Fruit fly (Drosophila melanogaster) whole organism, embryonic: Measurements from ENCODE around the gene cindr.

Experiments used
- Adf1 ChIP-seq: fragments of 200-800 bp; sonication (Bioruptor generic); IDR thresholded peaks from 2 replicates; pipeline ENCODE4 v1.3.6; 2022; ENCODE audit warnings: missing biosample characterization, missing genetic modification characterization
- Aef1 ChIP-seq: fragments of 200-800 bp; sonication (Bioruptor generic); IDR thresholded peaks from 3 replicates; pipeline ENCODE4 v1.3.6; 2022; ENCODE audit warnings: missing biosample characterization, missing genetic modification characterization
- B-H2 ChIP-seq: fragments of 200-800 bp; sonication (Bioruptor generic); optimal IDR thresholded peaks from 2 replicates; lab custom pipeline; 2018; ENCODE audit warnings: missing biosample characterization, mild to moderate bottlenecking, missing genetic modification characterization
- CG1024 ChIP-seq: fragments of 200-800 bp; sonication (Bioruptor generic); IDR thresholded peaks from 2 replicates; pipeline ENCODE4 v1.3.6; 2022; ENCODE audit warnings: missing biosample characterization, missing genetic modification characterization
- CG10462 ChIP-seq: fragments of 200-800 bp; sonication (Bioruptor generic); optimal IDR thresholded peaks from 2 replicates; lab custom pipeline; 2016; ENCODE audit warnings: missing biosample characterization, missing genetic modification characterization
- CG13775 ChIP-seq: fragments of 200-800 bp; sonication (Bioruptor generic); optimal IDR thresholded peaks from 3 replicates; lab custom pipeline; 2017; ENCODE audit warnings: missing biosample characterization, mild to moderate bottlenecking, missing genetic modification characterization
- CG13894 ChIP-seq: fragments of 200-800 bp; sonication (Bioruptor generic); optimal IDR thresholded peaks from 3 replicates; lab custom pipeline; 2018; ENCODE audit warnings: missing biosample characterization, mild to moderate bottlenecking, missing genetic modification characterization, moderate library complexity
- CG16813 ChIP-seq: fragments of 200-800 bp; sonication (Bioruptor generic); IDR thresholded peaks from 3 replicates; pipeline ENCODE4 v1.3.6; 2022; ENCODE audit warnings: missing biosample characterization, missing genetic modification characterization; ENCODE audit not compliant: partially characterized antibody
- CG1832 ChIP-seq: fragments of 200-800 bp; sonication (Bioruptor generic); optimal IDR thresholded peaks from 2 replicates; lab custom pipeline; 2017; ENCODE audit warnings: missing biosample characterization, mild to moderate bottlenecking, missing genetic modification characterization, inconsistent platforms
- CG2199 ChIP-seq: fragments of 200-800 bp; sonication (Bioruptor generic); IDR thresholded peaks from 3 replicates; pipeline ENCODE4 v1.3.6; 2022; ENCODE audit warnings: missing biosample characterization, missing genetic modification characterization
- CG2202 ChIP-seq: fragments of 200-800 bp; sonication (Bioruptor generic); optimal IDR thresholded peaks from 2 replicates; lab custom pipeline; 2018; ENCODE audit warnings: missing biosample characterization, mild to moderate bottlenecking, missing genetic modification characterization
- CG2889 ChIP-seq: fragments of 200-800 bp; sonication (Bioruptor generic); IDR thresholded peaks from 3 replicates; pipeline ENCODE4 v1.3.6; 2022; ENCODE audit warnings: missing biosample characterization, missing genetic modification characterization
- CG4730 ChIP-seq: fragments of 200-800 bp; sonication (Bioruptor generic); IDR thresholded peaks from 2 replicates; pipeline ENCODE4 v1.3.6; 2022; ENCODE audit warnings: missing biosample characterization, missing genetic modification characterization
- CG7271 ChIP-seq: fragments of 200-800 bp; sonication (Bioruptor generic); optimal IDR thresholded peaks from 2 replicates; lab custom pipeline; 2018; ENCODE audit warnings: missing biosample characterization, mild to moderate bottlenecking, missing genetic modification characterization, moderate library complexity
- CG7839 ChIP-seq: fragments of 200-800 bp; sonication (Bioruptor generic); optimal IDR thresholded peaks from 3 replicates; lab custom pipeline; 2018; ENCODE audit warnings: missing biosample characterization, mild to moderate bottlenecking, missing genetic modification characterization, moderate library complexity
- CG7987 ChIP-seq: fragments of 200-800 bp; sonication (Bioruptor generic); optimal IDR thresholded peaks from 2 replicates; lab custom pipeline; 2018; ENCODE audit warnings: missing biosample characterization, mild to moderate bottlenecking, missing genetic modification characterization, moderate library complexity
- CG8388 ChIP-seq: fragments of 200-800 bp; sonication (Bioruptor generic); optimal IDR thresholded peaks from 2 replicates; lab custom pipeline; 2019; ENCODE audit warnings: missing biosample characterization, mild to moderate bottlenecking, missing genetic modification characterization, moderate library complexity
- CG9932 ChIP-seq: fragments of 200-800 bp; sonication (Bioruptor generic); IDR thresholded peaks from 2 replicates; pipeline ENCODE4 v1.3.6; 2022; ENCODE audit warnings: missing biosample characterization, missing genetic modification characterization
- D ChIP-seq, 2 experiments: fragments of 200-800 bp in 1 of 2; fragments of >200 bp in 1 of 2; sonication (Bioruptor generic) in 1 of 2; optimal IDR thresholded peaks; 2 replicates in 1 of 2; 3 replicates in 1 of 2; lab custom pipeline; 2017; ENCODE audit warnings: mild to moderate bottlenecking in 1 of 2, missing biosample characterization in 1 of 2, missing genetic modification characterization in 1 of 2, missing genetic modification reagents in 1 of 2
- Doc2 ChIP-seq: fragments of 200-800 bp; sonication (Bioruptor generic); IDR thresholded peaks from 2 replicates; pipeline ENCODE4 v1.3.6; 2022; ENCODE audit warnings: missing biosample characterization, missing genetic modification characterization
- H2.0 ChIP-seq: fragments of 200-800 bp; sonication (Bioruptor generic); IDR thresholded peaks from 2 replicates; pipeline ENCODE4 v1.3.6; 2022; ENCODE audit warnings: missing biosample characterization, missing genetic modification characterization
- HLHmδ ChIP-seq: fragments of 200-800 bp; sonication (Bioruptor generic); optimal IDR thresholded peaks from 2 replicates; lab custom pipeline; 2018; ENCODE audit warnings: missing biosample characterization, mild to moderate bottlenecking, missing genetic modification characterization, moderate library complexity
- Hmr ChIP-seq: fragments of 200-800 bp; sonication (Bioruptor generic); optimal IDR thresholded peaks from 3 replicates; lab custom pipeline; 2017; ENCODE audit warnings: mild to moderate bottlenecking, missing biosample characterization, missing genetic modification reagents, missing genetic modification characterization
- Hr3 ChIP-seq: fragments of 200-800 bp; sonication (Bioruptor generic); optimal IDR thresholded peaks from 3 replicates; lab custom pipeline; 2016; ENCODE audit warnings: missing biosample characterization, missing genetic modification characterization
- NC2β ChIP-seq: fragments of 200-800 bp; sonication (Bioruptor generic); optimal IDR thresholded peaks from 2 replicates; lab custom pipeline; 2016; ENCODE audit warnings: missing biosample characterization, missing genetic modification characterization
- Nf-YC ChIP-seq: fragments of 200-800 bp; optimal IDR thresholded peaks from 3 replicates; lab custom pipeline; 2019; ENCODE audit warnings: missing biosample characterization, mild to moderate bottlenecking, missing genetic modification characterization, moderate library complexity
- NfI ChIP-seq: fragments of 200-800 bp; sonication (Bioruptor generic); optimal IDR thresholded peaks from 3 replicates; lab custom pipeline; 2018; ENCODE audit warnings: missing biosample characterization, mild to moderate bottlenecking, missing genetic modification characterization, moderate library complexity
- Pdp1 ChIP-seq, 2 experiments: fragments of 200-800 bp; sonication (Bioruptor generic); optimal IDR thresholded peaks; 3 replicates each; lab custom pipeline; 2016; ENCODE audit warnings: missing biosample characterization in 2 of 2, missing genetic modification characterization in 2 of 2, mild to moderate bottlenecking in 1 of 2, moderate library complexity in 1 of 2
- Spps ChIP-seq: fragments of 200-800 bp; sonication (Bioruptor generic); optimal IDR thresholded peaks from 2 replicates; lab custom pipeline; 2018; ENCODE audit warnings: missing biosample characterization, mild to moderate bottlenecking, missing genetic modification characterization
- Stat92E ChIP-seq, 3 experiments: fragments of >200 bp in 2 of 3; fragments of 200-800 bp in 1 of 3; sonication (Bioruptor generic) in 1 of 3; optimal IDR thresholded peaks; 2 replicates each; lab custom pipeline; 2017 to 2019; ENCODE audit warnings: missing biosample characterization in 3 of 3, missing genetic modification characterization in 3 of 3, mild to moderate bottlenecking in 1 of 3, moderate library complexity in 1 of 3
- ap ChIP-seq: fragments of 200-800 bp; sonication (Bioruptor generic); IDR thresholded peaks from 2 replicates; pipeline ENCODE4 v1.3.6; 2022; ENCODE audit warnings: missing biosample characterization, missing genetic modification characterization
- ash1 ChIP-seq: fragments of 200-800 bp; sonication (Bioruptor generic); optimal IDR thresholded peaks from 2 replicates; lab custom pipeline; 2018; ENCODE audit warnings: missing biosample characterization, mild to moderate bottlenecking, missing genetic modification characterization
- btn ChIP-seq: fragments of 200-800 bp; sonication (Bioruptor generic); optimal IDR thresholded peaks from 2 replicates; lab custom pipeline; 2016; ENCODE audit warnings: missing biosample characterization, missing genetic modification characterization
- cas ChIP-seq: fragments of 200-800 bp; sonication (Bioruptor generic); IDR thresholded peaks from 2 replicates; pipeline ENCODE4 v1.3.6; 2022; ENCODE audit warnings: missing biosample characterization, missing genetic modification characterization
- crp ChIP-seq, 2 experiments: fragments of 200-800 bp; sonication (Bioruptor generic); optimal IDR thresholded peaks; 2 replicates in 1 of 2; 3 replicates in 1 of 2; lab custom pipeline; 2017; ENCODE audit warnings: missing biosample characterization in 2 of 2, missing genetic modification characterization in 2 of 2, mild to moderate bottlenecking in 1 of 2, moderate library complexity in 1 of 2
- dmrt11E ChIP-seq: fragments of 200-800 bp; sonication (Bioruptor generic); optimal IDR thresholded peaks from 3 replicates; lab custom pipeline; 2018; ENCODE audit warnings: missing biosample characterization, mild to moderate bottlenecking, missing genetic modification characterization, moderate library complexity
- fd96Cb ChIP-seq: fragments of 200-800 bp; sonication (Bioruptor generic); optimal IDR thresholded peaks from 2 replicates; lab custom pipeline; 2018; ENCODE audit warnings: missing biosample characterization, mild to moderate bottlenecking, missing genetic modification characterization, moderate library complexity
- grau ChIP-seq: fragments of 200-800 bp; optimal IDR thresholded peaks from 3 replicates; lab custom pipeline; 2019; ENCODE audit warnings: missing biosample characterization, mild to moderate bottlenecking, missing genetic modification characterization, moderate library complexity
- jumu ChIP-seq: fragments of 200-800 bp; sonication (Bioruptor generic); optimal IDR thresholded peaks from 3 replicates; lab custom pipeline; 2016; ENCODE audit warnings: missing biosample characterization, missing genetic modification characterization
- lmd ChIP-seq: fragments of 200-800 bp; sonication (Bioruptor generic); IDR thresholded peaks from 2 replicates; pipeline ENCODE4 v1.3.6; 2022; ENCODE audit warnings: missing biosample characterization, missing genetic modification characterization
- luna ChIP-seq: fragments of 200-800 bp; sonication (Bioruptor generic); optimal IDR thresholded peaks from 2 replicates; lab custom pipeline; 2016; ENCODE audit warnings: missing biosample characterization, missing genetic modification characterization
- peb ChIP-seq: fragments of 200-800 bp; sonication (Bioruptor generic); IDR thresholded peaks from 2 replicates; pipeline ENCODE4 v1.3.6; 2022; ENCODE audit warnings: missing biosample characterization, missing genetic modification characterization
- pho ChIP-seq: fragments of 200-800 bp; sonication (Bioruptor generic); optimal IDR thresholded peaks from 2 replicates; lab custom pipeline; 2016; ENCODE audit warnings: missing biosample characterization, missing genetic modification characterization
- sim ChIP-seq: fragments of 200-800 bp; sonication (Bioruptor generic); IDR thresholded peaks from 2 replicates; pipeline ENCODE4 v1.3.6; 2022; ENCODE audit warnings: missing biosample characterization, missing genetic modification characterization
- sqz ChIP-seq: fragments of 200-800 bp; sonication (Bioruptor generic); optimal IDR thresholded peaks from 3 replicates; lab custom pipeline; 2018; ENCODE audit warnings: missing biosample characterization, mild to moderate bottlenecking, missing genetic modification characterization
- trh ChIP-seq: fragments of 200-800 bp; sonication (Bioruptor generic); optimal IDR thresholded peaks from 2 replicates; lab custom pipeline; 2016; ENCODE audit warnings: missing biosample characterization, missing genetic modification characterization
- ttk ChIP-seq: fragments of 200-800 bp; sonication (Bioruptor generic); IDR thresholded peaks from 2 replicates; pipeline ENCODE4 v2.1.2; 2022; ENCODE audit warnings: missing biosample characterization, missing genetic modification characterization
- wdn ChIP-seq: fragments of 200-800 bp; sonication (Bioruptor generic); IDR thresholded peaks from 2 replicates; pipeline ENCODE4 v1.3.6; 2022; ENCODE audit warnings: missing biosample characterization, missing genetic modification characterization
- zen ChIP-seq: fragments of 200-800 bp; sonication (Bioruptor generic); optimal IDR thresholded peaks from 3 replicates; lab custom pipeline; 2018; ENCODE audit warnings: missing biosample characterization, mild to moderate bottlenecking, missing genetic modification characterization, moderate library complexity
- zfh1 ChIP-seq: fragments of 200-800 bp; sonication (Bioruptor generic); IDR thresholded peaks from 3 replicates; pipeline ENCODE4 v1.3.6; 2022; ENCODE audit warnings: missing biosample characterization, missing genetic modification characterization

The cindr gene

DNA sequence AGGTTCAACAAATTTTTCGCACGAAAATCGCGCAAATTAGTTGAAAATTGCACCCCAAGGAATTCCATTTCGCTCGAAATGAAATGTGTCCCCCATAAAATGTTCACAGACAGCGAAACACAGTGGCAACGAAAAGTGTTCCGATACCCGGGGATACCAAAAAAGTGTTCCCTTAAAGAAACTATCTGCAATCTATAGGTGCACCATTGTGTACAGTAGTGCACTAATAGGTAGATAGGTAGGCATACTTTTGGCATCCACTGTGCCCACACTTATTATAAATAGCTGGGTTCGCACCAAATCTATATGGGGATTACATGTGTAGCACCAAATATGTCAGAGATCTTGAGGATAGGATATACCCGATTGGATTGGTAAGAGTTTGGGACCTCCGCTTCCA lies 11.7 kb upstream of the cindr start (continued):
- TF ChIP-seq CG2202, result peak; percentile 39
- peak; percentile 76 for TF ChIP-seq ttk (GFP tag; lab: Robert Waterston, UW)
- peak; percentile 54 for TF ChIP-seq peb (GFP tag; lab: Robert Waterston, UW)
- TF ChIP-seq CG2199 (GFP tag; lab: Robert Waterston, UW), result 0 out of 3 replicates have a peak, but pooled peaks have one; percentile 42
- TF ChIP-seq Spps (tag; lab: Kevin White, UChicago), result no peak
- no peak; the same call in 1 of the 2 replicates for TF ChIP-seq Adf1 (GFP tag; lab: Robert Waterston, UW)
- TF ChIP-seq wdn, result peak; percentile 76; the same call in 1 of the 2 replicates
- 0 out of 2 replicates have a peak, but pooled peaks have one; percentile 26 for TF ChIP-seq Doc2 (GFP tag; lab: Robert Waterston, UW)
- peak; percentile 14 for TF ChIP-seq Hmr (GFP tag; lab: Kevin White, UChicago)
- 0 out of 2 replicates have a peak, but pooled peaks have one; percentile 36 for TF ChIP-seq sim (GFP tag; lab: Robert Waterston, UW)
- no peak for TF ChIP-seq CG16813 (GFP tag; lab: Robert Waterston, UW)
- 0 out of 2 replicates have a peak, but pooled peaks have one; percentile 34 for TF ChIP-seq cas (GFP tag; lab: Robert Waterston, UW)
- TF ChIP-seq trh (GFP tag; lab: Kevin White, UChicago), result no peak
- peak; percentile 40 for TF ChIP-seq Hr3 (GFP tag; lab: Kevin White, UChicago)
- TF ChIP-seq D (optimal IDR thresholded peaks at IDR 0.05; lab: Kevin White, UChicago), result no peak
- TF ChIP-seq D (GFP tag; optimal IDR thresholded peaks at IDR 0.05; lab: Kevin White, UChicago), result peak; percentile 22
- no peak for TF ChIP-seq crp (GFP tag; optimal IDR thresholded peaks at IDR 0.05; lab: Kevin White, UChicago)
- TF ChIP-seq fd96Cb (tag; lab: Kevin White, UChicago), result peak; percentile 52
- no peak for TF ChIP-seq CG7987 (GFP tag; lab: Kevin White, UChicago)
- TF ChIP-seq ash1 (GFP tag; lab: Kevin White, UChicago), result no peak
- TF ChIP-seq HLHmδ, result no peak
- TF ChIP-seq CG2889 (GFP tag; lab: Robert Waterston, UW), result peak; percentile 61; the same call in 1 of the 3 replicates
- no peak for TF ChIP-seq B-H2
- peak; percentile 87 for TF ChIP-seq lmd (GFP tag; lab: Robert Waterston, UW)
- peak; percentile 99 for TF ChIP-seq CG8388
- peak; percentile 69 for TF ChIP-seq CG1024 (GFP tag; lab: Robert Waterston, UW)
- peak; percentile 73 for TF ChIP-seq NfI (GFP tag; lab: Kevin White, UChicago)
- TF ChIP-seq CG10462 (GFP tag; lab: Kevin White, UChicago), result peak; percentile 19
- no peak for TF ChIP-seq CG1832 (GFP tag; lab: Kevin White, UChicago)
- no peak for TF ChIP-seq Stat92E (GFP tag; optimal IDR thresholded peaks at IDR 0.05; lab: Kevin White, UChicago)
- peak; percentile 56 for TF ChIP-seq ap (GFP tag; lab: Robert Waterston, UW)
- peak; percentile 45 for TF ChIP-seq dmrt11E (tag; lab: Kevin White, UChicago)
- TF ChIP-seq CG7839 (tag; lab: Kevin White, UChicago), result peak; percentile 70
- no peak for TF ChIP-seq sqz (GFP tag; lab: Kevin White, UChicago)
- TF ChIP-seq grau, result peak; percentile 65
- peak; percentile 74 for TF ChIP-seq H2.0 (GFP tag; lab: Robert Waterston, UW)
- peak; percentile 81 for TF ChIP-seq zfh1 (GFP tag; lab: Robert Waterston, UW)
- no peak for TF ChIP-seq CG13894 (tag; lab: Kevin White, UChicago)
- TF ChIP-seq zen (tag; lab: Kevin White, UChicago), result no peak
- no peak for TF ChIP-seq btn (GFP tag; lab: Kevin White, UChicago)
- TF ChIP-seq Aef1, result peak; percentile 78
- TF ChIP-seq CG4730 (GFP tag; lab: Robert Waterston, UW), result peak; percentile 54
- no peak for TF ChIP-seq pho
- no peak for TF ChIP-seq luna (GFP tag; lab: Kevin White, UChicago)
- peak; percentile 29 for TF ChIP-seq jumu
- TF ChIP-seq Pdp1 (GFP tag; optimal IDR thresholded peaks at IDR 0.05; lab: Kevin White, UChicago), result peak; percentile 38 to 50
- no peak for TF ChIP-seq CG7271 (tag; lab: Kevin White, UChicago)
- TF ChIP-seq CG9932 (GFP tag; lab: Robert Waterston, UW), result peak; percentile 91
- no peak for TF ChIP-seq Nf-YC (tag; lab: Kevin White, UChicago)
- TF ChIP-seq NC2β (GFP tag; lab: Kevin White, UChicago), result peak; percentile 10
- peak; percentile 52 for TF ChIP-seq CG13775
